Fruit fly (Drosophila melanogaster) whole organism, embryonic: ENCODE measurements around the gene CG13829.

Experiments
- CG14965 ChIP-seq: fragments of 200-800 bp; sonication (Bioruptor generic); optimal IDR thresholded peaks from 2 replicates; lab custom pipeline; 2016; ENCODE audit warnings: missing biosample characterization, missing genetic modification characterization, borderline replicate concordance
- CG6175 ChIP-seq: fragments of 200-800 bp; sonication (Bioruptor generic); IDR thresholded peaks from 3 replicates; pipeline ENCODE4 v1.3.6; 2022; ENCODE audit warnings: missing biosample characterization, missing genetic modification characterization
- CTCF ChIP-seq: fragments of 200-800 bp; sonication (Bioruptor generic); optimal IDR thresholded peaks from 2 replicates; lab custom pipeline; 2017; ENCODE audit warnings: missing biosample characterization, mild to moderate bottlenecking, missing genetic modification characterization, moderate library complexity
- MESR4 ChIP-seq: fragments of 200-800 bp; sonication (Bioruptor generic); optimal IDR thresholded peaks from 2 replicates; lab custom pipeline; 2018; ENCODE audit warnings: missing biosample characterization, mild to moderate bottlenecking, missing genetic modification characterization, moderate library complexity
- dan ChIP-seq: fragments of 200-800 bp; sonication (Bioruptor generic); IDR thresholded peaks from 2 replicates; pipeline ENCODE4 v1.3.6; 2022; ENCODE audit warnings: missing biosample characterization, missing genetic modification characterization
- onecut ChIP-seq: fragments of 200-800 bp; sonication (Bioruptor generic); IDR thresholded peaks from 2 replicates; pipeline ENCODE4 v1.3.6; 2022; ENCODE audit warnings: missing biosample characterization, missing genetic modification characterization
- psq ChIP-seq: fragments of 200-800 bp; sonication (Bioruptor generic); optimal IDR thresholded peaks from 2 replicates; lab custom pipeline; 2017; ENCODE audit warnings: missing biosample characterization, missing genetic modification characterization
- ro ChIP-seq: fragments of 200-800 bp; sonication (Bioruptor generic); IDR thresholded peaks from 2 replicates; pipeline ENCODE4 v1.3.6; 2022; ENCODE audit warnings: missing biosample characterization, missing genetic modification characterization

dm6 chr3R:23156865-23157515, 4.1 kb downstream of the CG13829 start:
- TF ChIP-seq CG14965 (GFP tag; lab: Kevin White, UChicago) (no peak), ro (GFP tag; lab: Robert Waterston, UW) (no peak), MESR4 (GFP tag; lab: Kevin White, UChicago) (no peak), CTCF (GFP tag; lab: Kevin White, UChicago) (no peak), dan (GFP tag; lab: Robert Waterston, UW) (no peak), psq (peak; percentile 98), onecut (GFP tag; lab: Robert Waterston, UW) (0 out of 2 replicates have a peak, but pooled peaks have one; percentile 5), CG6175 (GFP tag; lab: Robert Waterston, UW) (no peak)
